Fruit fly (Drosophila melanogaster) whole organism, pupa: ENCODE measurements around the gene CG46525.

Experiments
- CG14655 ChIP-seq: fragments of 200-800 bp; sonication (Bioruptor generic); optimal IDR thresholded peaks from 3 replicates; lab custom pipeline; 2017; ENCODE audit warnings: mild to moderate bottlenecking, missing biosample characterization, missing genetic modification reagents, missing genetic modification characterization
- CG32121 ChIP-seq: fragments of 200-800 bp; sonication (Bioruptor generic); IDR thresholded peaks from 2 replicates; pipeline ENCODE4 v1.3.6; 2022; ENCODE audit warnings: missing biosample characterization, missing genetic modification characterization
- CG4496 ChIP-seq: fragments of 200-800 bp; sonication (Bioruptor generic); IDR thresholded peaks from 3 replicates; pipeline ENCODE4 v1.3.6; 2022; ENCODE audit warnings: missing biosample characterization, missing genetic modification characterization
- CG8159 ChIP-seq: fragments of 200-800 bp; sonication (Bioruptor generic); optimal IDR thresholded peaks from 3 replicates; lab custom pipeline; 2018; ENCODE audit warnings: missing biosample characterization, mild to moderate bottlenecking, missing genetic modification characterization, moderate library complexity
- EcR ChIP-seq: fragments of 200-800 bp; sonication (Bioruptor generic); optimal IDR thresholded peaks from 3 replicates; lab custom pipeline; 2019; ENCODE audit warnings: missing biosample characterization, missing genetic modification characterization, mild to moderate bottlenecking, moderate library complexity, missing genetic modification reagents
- Ets98B ChIP-seq: fragments of 200-800 bp; sonication (Bioruptor generic); IDR thresholded peaks from 2 replicates; pipeline ENCODE4 v1.3.6; 2022; ENCODE audit warnings: missing biosample characterization, missing genetic modification characterization
- Pif1B ChIP-seq: fragments of 200-800 bp; sonication (Bioruptor generic); optimal IDR thresholded peaks from 3 replicates; lab custom pipeline; 2016; ENCODE audit warnings: missing biosample characterization, missing genetic modification characterization
- fd96Ca ChIP-seq: fragments of 200-800 bp; sonication (Bioruptor generic); IDR thresholded peaks from 3 replicates; pipeline ENCODE4 v1.3.6; 2022; ENCODE audit warnings: missing biosample characterization, missing genetic modification characterization
- gl ChIP-seq: fragments of 200-800 bp; sonication (Bioruptor generic); optimal IDR thresholded peaks from 2 replicates; lab custom pipeline; 2018; ENCODE audit warnings: missing biosample characterization, mild to moderate bottlenecking, missing genetic modification characterization

- TF ChIP-seq Ets98B (GFP tag; lab: Robert Waterston, UW): no peak
- TF ChIP-seq CG32121 (GFP tag; lab: Robert Waterston, UW): no peak
- TF ChIP-seq EcR (GFP tag; lab: Kevin White, UChicago): no peak
- TF ChIP-seq CG14655: no peak
- no peak for TF ChIP-seq Pif1B
- no peak for TF ChIP-seq CG8159 (tag; lab: Kevin White, UChicago)
- no peak for TF ChIP-seq gl (tag; lab: Kevin White, UChicago)
- no peak for TF ChIP-seq fd96Ca (GFP tag; lab: Robert Waterston, UW)
- TF ChIP-seq CG4496 (GFP tag; lab: Robert Waterston, UW): 0 out of 3 replicates have a peak, but pooled peaks have one; percentile 9
Measured at dm6 chr3L:17493256-17493655, 18.2 kb downstream of the CG46525 start.
